Worm (Caenorhabditis elegans) whole organism, L1 larva: ENCODE data around the gene mdt-10.

Experiments used
- ama-1 ChIP-seq: fragments of 150-350 bp; optimal IDR thresholded peaks from 2 replicates; lab custom pipeline; 2014
- fkh-10 ChIP-seq: sonication (generic microtip); optimal IDR thresholded peaks from 2 replicates; lab custom pipeline; 2017; ENCODE audit warnings: missing biosample characterization, missing genetic modification reagents, missing genetic modification characterization
- hlh-4 ChIP-seq: sonication (generic microtip); optimal IDR thresholded peaks from 2 replicates; lab custom pipeline; 2016; ENCODE audit warnings: mild to moderate bottlenecking, missing genetic modification characterization, missing compliant biosample characterization
- isw-1 ChIP-seq: fragments of 200-800 bp; sonication (Bioruptor generic); IDR thresholded peaks from 2 replicates; pipeline ENCODE4 v1.3.6; 2022; ENCODE audit warnings: missing genetic modification characterization, missing compliant biosample characterization
- lin-13 ChIP-seq: fragments of 150-350 bp; optimal IDR thresholded peaks from 2 replicates; lab custom pipeline; 2014; ENCODE audit warnings: missing biosample characterization, missing genetic modification reagents, missing genetic modification characterization
- lin-14 ChIP-seq: fragments of 200-800 bp; sonication (Bioruptor generic); optimal IDR thresholded peaks from 2 replicates; lab custom pipeline; 2018; ENCODE audit warnings: mild to moderate bottlenecking, missing genetic modification characterization, moderate library complexity, missing compliant biosample characterization
- lsy-2 ChIP-seq, 2 experiments: fragments of 150-350 bp; optimal IDR thresholded peaks; 2 replicates each; lab custom pipeline; 2014; ENCODE audit warnings: missing biosample characterization in 2 of 2, missing genetic modification characterization in 2 of 2
- nhr-11 ChIP-seq: fragments of 150-350 bp; optimal IDR thresholded peaks from 2 replicates; lab custom pipeline; 2014; ENCODE audit warnings: missing biosample characterization, missing genetic modification characterization
- skn-1 ChIP-seq: fragments of 150-350 bp; optimal IDR thresholded peaks from 2 replicates; lab custom pipeline; 2014; ENCODE audit warnings: missing biosample characterization, missing genetic modification characterization
- sptf-1 ChIP-seq: fragments of 150-350 bp; optimal IDR thresholded peaks from 2 replicates; lab custom pipeline; 2014; ENCODE audit warnings: missing biosample characterization, missing genetic modification characterization
- unc-30 ChIP-seq: sonication (generic microtip); optimal IDR thresholded peaks from 2 replicates; lab custom pipeline; 2017; ENCODE audit warnings: missing biosample characterization, missing genetic modification characterization

DNA sequence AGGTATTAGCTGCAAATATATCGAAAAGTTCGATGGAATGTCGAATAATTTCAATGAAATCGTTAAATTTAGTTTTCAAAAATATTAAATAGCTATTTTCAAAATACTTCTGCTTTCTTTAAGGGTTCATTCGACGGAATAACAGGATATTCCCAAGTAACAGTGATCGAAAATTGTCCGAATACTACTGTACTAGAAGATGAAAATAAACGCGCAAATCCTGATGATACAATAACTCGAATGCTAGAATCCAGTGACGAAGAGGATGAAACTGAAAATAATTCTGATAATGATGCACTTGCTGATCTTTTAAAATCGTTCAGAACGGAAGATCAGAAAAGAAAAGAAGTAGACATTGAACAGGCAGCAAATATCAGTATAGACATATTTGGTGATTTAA lies 45.9 kb upstream of the mdt-10 start:
- no peak for TF ChIP-seq lsy-2 (tag; optimal IDR thresholded peaks at IDR 0.05; lab: Kevin White, UChicago)
- TF ChIP-seq lin-14 (GFP tag; lab: Kevin White, UChicago) = no peak
- TF ChIP-seq fkh-10 (GFP tag; lab: Kevin White, UChicago) = no peak
- TF ChIP-seq unc-30 (tag; lab: Kevin White, UChicago) = no peak
- no peak for TF ChIP-seq nhr-11
- no peak for TF ChIP-seq ama-1 (lab: Kevin White, UChicago)
- no peak for TF ChIP-seq hlh-4
- TF ChIP-seq sptf-1 (tag; lab: Kevin White, UChicago) = no peak
- TF ChIP-seq lin-13 = no peak
- no peak for TF ChIP-seq isw-1 (GFP tag; lab: Robert Waterston, UW)
- TF ChIP-seq skn-1 (tag; lab: Kevin White, UChicago) = no peak
